Worm (Caenorhabditis elegans): Measurements from ENCODE around the gene C27D6.12.

Gene C27D6.12

ce11 chrII:5181497-5181896 lies 3.7 kb upstream of the C27D6.12 start (continued):
- TF ChIP-seq nhr-11 (tag; optimal IDR thresholded peaks at IDR 0.05) (peak; percentile 75), nhr-42 (GFP tag; IDR thresholded peaks at IDR 0.05) (no peak), hmg-1.1 (GFP tag; IDR thresholded peaks at IDR 0.05) (peak; percentile 85), Y5F2A.4 (GFP tag; optimal IDR thresholded peaks at IDR 0.05) (no peak), hlh-11 (tag; optimal IDR thresholded peaks at IDR 0.05) (peak; percentile 85), mdl-1 (tag; optimal IDR thresholded peaks at IDR 0.05) (peak; percentile 72 to 93), F10B5.3 (tag; optimal IDR thresholded peaks at IDR 0.05) (no peak), dmd-6 (GFP tag; IDR thresholded peaks at IDR 0.05) (peak; percentile 64), T26A8.4 (GFP tag; IDR thresholded peaks at IDR 0.05) (0 out of 2 replicates have a peak, but pooled peaks have one; percentile 27), Y48G9A.11 (GFP tag; IDR thresholded peaks at IDR 0.05) (no peak), mxl-3 (GFP tag; optimal IDR thresholded peaks at IDR 0.05) (peak; percentile 89), lim-7 (GFP tag; IDR thresholded peaks at IDR 0.05) (no peak), snpc-4 (tag; optimal IDR thresholded peaks at IDR 0.05) (no peak), snpc-1.2 (GFP tag; IDR thresholded peaks at IDR 0.05) (no peak), unc-130 (GFP tag; optimal IDR thresholded peaks at IDR 0.05) (no peak), daf-16 (GFP tag; optimal IDR thresholded peaks at IDR 0.05) (no peak), daf-16 (tag; optimal IDR thresholded peaks at IDR 0.05) (peak; percentile 1), nhr-102 (tag; optimal IDR thresholded peaks at IDR 0.05) (no peak), nhr-77 (tag; optimal IDR thresholded peaks at IDR 0.05) (no peak), set-16 (GFP tag; IDR thresholded peaks at IDR 0.05) (peak; percentile 59; the same call in 1 of the 2 replicates), lin-13 (GFP tag; optimal IDR thresholded peaks at IDR 0.05) (peak; percentile 21), php-3 (GFP tag; IDR thresholded peaks at IDR 0.05) (no peak), arid-1 (GFP tag; conservative IDR thresholded peaks at IDR 0.05) (no peak), pha-4 (GFP tag; IDR thresholded peaks at IDR 0.05) (no peak), pha-4 (tag; optimal IDR thresholded peaks at IDR 0.05) (no peak), saeg-2 (GFP tag; IDR thresholded peaks at IDR 0.05) (no peak), ZK337.2 (GFP tag; IDR thresholded peaks at IDR 0.05) (no peak), nhr-48 (tag; optimal IDR thresholded peaks at IDR 0.05) (peak; percentile 51), dmd-9 (GFP tag; IDR thresholded peaks at IDR 0.05) (no peak), skn-1 (tag; optimal IDR thresholded peaks at IDR 0.05) (no peak), daf-19 (GFP tag; conservative IDR thresholded peaks at IDR 0.05) (no peak), vab-7 (GFP tag; IDR thresholded peaks at IDR 0.05) (peak; percentile 56), madf-9 (GFP tag; conservative IDR thresholded peaks at IDR 0.05) (no peak), R02D3.7 (tag; optimal IDR thresholded peaks at IDR 0.05) (no peak), cey-2 (tag; optimal IDR thresholded peaks at IDR 0.05; ENCODE audit: borderline replicate concordance, insufficient read depth) (no peak), D1046.2 (GFP tag; IDR thresholded peaks at IDR 0.05) (0 out of 2 replicates have a peak, but pooled peaks have one; percentile 4), ceh-28 (tag; optimal IDR thresholded peaks at IDR 0.05) (no peak), ceh-32 (tag; optimal IDR thresholded peaks at IDR 0.05; ENCODE audit: poor library complexity) (no peak), mep-1 (tag; optimal IDR thresholded peaks at IDR 0.05) (peak; percentile 78), jun-1 (tag; optimal IDR thresholded peaks at IDR 0.05) (no peak), madf-5 (GFP tag; IDR thresholded peaks at IDR 0.05) (no peak), Y105C5A.15 (GFP tag; IDR thresholded peaks at IDR 0.05) (no peak), tag-97 (GFP tag; IDR thresholded peaks at IDR 0.05) (no peak), egl-27 (tag; optimal IDR thresholded peaks at IDR 0.05) (no peak), duxl-1 (tag; optimal IDR thresholded peaks at IDR 0.05; ENCODE audit: poor library complexity) (no peak), lsy-2 (tag; optimal IDR thresholded peaks at IDR 0.05) (peak; percentile 39 to 73), daf-8 (GFP tag; IDR thresholded peaks at IDR 0.05) (no peak), dve-1 (tag; optimal IDR thresholded peaks at IDR 0.05; ENCODE audit: insufficient read depth) (peak; percentile 56), ceh-20 (GFP tag; IDR thresholded peaks at IDR 0.05) (peak; percentile 67; the same call in 1 of the 2 replicates), F49E8.2 (tag; optimal IDR thresholded peaks at IDR 0.05; ENCODE audit: borderline replicate concordance) (no peak), zag-1 (tag; optimal IDR thresholded peaks at IDR 0.05) (no peak), pqm-1 (tag; optimal IDR thresholded peaks at IDR 0.05) (no peak)

Data from whole organism, L4 larva.